Worm (Caenorhabditis elegans) whole organism, L2 larva: ENCODE results near the gene dhs-24.
"Not testable (repeated sequence)": the region's sequence is repeated elsewhere in the genome, so short reads cannot be mapped to it uniquely, and the experiment has no call there.

Experiments
- elt-3 ChIP-seq: sonication (generic microtip); optimal IDR thresholded peaks from 2 replicates; lab custom pipeline; 2017; ENCODE audit warnings: missing biosample characterization, missing genetic modification characterization
- lsy-2 ChIP-seq, 2 experiments: fragments of 150-350 bp in 1 of 2; sonication (generic microtip) in 1 of 2; optimal IDR thresholded peaks; 2 replicates each; lab custom pipeline; 2014 to 2017; ENCODE audit warnings: missing biosample characterization in 2 of 2, missing genetic modification characterization in 2 of 2
- mab-5 ChIP-seq: fragments of 150-350 bp; optimal IDR thresholded peaks from 2 replicates; lab custom pipeline; 2014; ENCODE audit warnings: missing biosample characterization, missing genetic modification characterization
- nhr-23 ChIP-seq: fragments of 150-350 bp; optimal IDR thresholded peaks from 2 replicates; lab custom pipeline; 2014; ENCODE audit warnings: missing biosample characterization, missing genetic modification reagents, missing genetic modification characterization
- nhr-6 ChIP-seq: fragments of 150-350 bp; optimal IDR thresholded peaks from 2 replicates; lab custom pipeline; 2014; ENCODE audit warnings: missing biosample characterization, missing genetic modification characterization
- ztf-4 ChIP-seq: fragments of 150-350 bp; optimal IDR thresholded peaks from 2 replicates; lab custom pipeline; 2014; ENCODE audit warnings: missing biosample characterization, missing genetic modification characterization

DNA sequence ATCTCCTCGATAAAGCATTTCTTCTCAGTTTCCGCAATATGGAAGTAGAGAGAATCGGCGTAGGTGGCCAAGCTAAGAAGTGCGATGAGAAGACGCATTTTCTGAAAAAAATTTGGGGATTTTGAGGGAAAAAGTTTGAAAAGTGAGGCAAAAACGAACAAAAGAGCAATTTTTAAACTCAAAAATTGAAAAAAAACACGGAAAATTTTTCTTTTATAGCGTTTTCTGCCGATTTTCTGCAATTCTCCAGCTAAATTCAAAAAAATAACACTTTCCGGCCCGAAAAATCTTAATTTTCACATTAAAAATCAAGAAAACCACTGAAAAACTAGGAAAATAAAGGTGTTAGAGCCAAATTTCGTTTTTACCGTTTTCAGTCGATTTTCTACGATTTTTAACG is 2.6 kb upstream of the dhs-24 start, which contains the start of gene tmed-4:
- not testable (repeated sequence) for TF ChIP-seq ztf-4 (tag; lab: Kevin White, UChicago); mab-5; nhr-6 (tag; lab: Kevin White, UChicago); lsy-2 (tag; optimal IDR thresholded peaks at IDR 0.05; lab: Kevin White, UChicago); nhr-23 (tag; lab: Kevin White, UChicago); elt-3
